Fruit fly (Drosophila melanogaster): ENCODE results near the gene Nnp-1.

Nnp-1 gene

DNA sequence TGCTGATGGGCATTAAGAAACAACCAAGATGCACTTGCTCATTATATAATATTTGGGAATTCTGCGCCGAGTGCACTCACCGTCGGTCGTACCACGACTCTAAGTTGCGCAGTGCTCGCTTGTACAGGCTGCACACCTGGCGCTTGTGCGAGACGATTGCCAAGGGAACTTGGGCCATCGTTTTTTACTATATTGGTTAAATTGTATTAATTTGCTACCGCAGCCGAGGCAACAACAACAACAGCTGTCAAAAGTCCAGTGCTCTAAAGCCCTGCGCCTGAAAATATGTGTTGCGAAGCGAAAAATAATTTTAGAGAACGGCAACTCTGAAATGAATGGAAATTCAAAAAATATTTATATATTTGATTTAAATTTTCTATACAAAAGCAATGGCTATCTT is 4.8 kb upstream of the Nnp-1 start, which contains the start of gene ND-B22:
Gene ND-B22, minus strand, starts transcription at position 349 of the 400 bp plus-strand sequence.
- TF ChIP-seq noc (tag; optimal IDR thresholded peaks at IDR 0.05): peak; percentile 16

DNA sequence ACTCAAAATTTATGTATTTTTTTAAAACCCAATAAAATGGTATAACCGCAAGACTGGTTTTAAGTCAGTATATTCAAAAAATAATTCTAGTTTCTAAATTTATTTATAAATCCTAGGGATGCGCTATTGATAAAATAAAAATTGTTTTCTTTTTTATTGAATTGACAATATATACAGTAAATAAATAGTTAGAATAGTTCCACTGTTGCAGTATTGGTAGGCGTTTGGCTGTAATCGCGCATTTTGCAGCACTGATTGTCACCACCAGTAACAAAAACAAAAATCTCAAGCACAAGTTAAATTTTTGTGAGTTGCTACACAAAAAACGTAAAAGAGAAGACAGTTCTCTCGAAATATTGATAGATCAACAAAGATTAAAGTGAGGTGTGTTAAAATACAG is 3.0 kb upstream of the Nnp-1 start, which contains the start of gene CG31855:
Gene CG31855, plus strand, starts transcription at position 265 of the 400 bp plus-strand sequence.
- peak; percentile 80 for TF ChIP-seq noc (tag; optimal IDR thresholded peaks at IDR 0.05)

DNA sequence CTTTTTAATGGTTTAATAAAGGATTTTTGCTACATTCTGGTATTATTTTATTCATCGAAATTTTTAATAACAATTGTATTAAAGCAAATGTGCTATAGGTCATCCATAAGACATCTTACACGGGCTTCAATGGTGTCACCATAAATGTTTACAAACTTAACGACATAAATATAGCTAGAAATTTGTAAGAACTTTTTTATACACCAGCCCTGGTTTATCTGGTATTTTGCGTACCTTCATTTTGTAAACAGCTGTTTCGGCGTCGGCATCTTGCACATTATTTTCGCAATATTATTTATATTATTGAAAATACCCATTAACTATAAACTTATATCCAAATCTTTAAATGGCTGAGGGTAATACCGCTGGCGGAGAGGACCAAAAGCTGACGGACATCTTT is 1.4 kb upstream of the Nnp-1 start, which contains the start of gene Tap42:
Gene Tap42, plus strand, starts transcription at position 240 of the 400 bp plus-strand sequence.
- TF ChIP-seq noc (tag; optimal IDR thresholded peaks at IDR 0.05): no peak

DNA sequence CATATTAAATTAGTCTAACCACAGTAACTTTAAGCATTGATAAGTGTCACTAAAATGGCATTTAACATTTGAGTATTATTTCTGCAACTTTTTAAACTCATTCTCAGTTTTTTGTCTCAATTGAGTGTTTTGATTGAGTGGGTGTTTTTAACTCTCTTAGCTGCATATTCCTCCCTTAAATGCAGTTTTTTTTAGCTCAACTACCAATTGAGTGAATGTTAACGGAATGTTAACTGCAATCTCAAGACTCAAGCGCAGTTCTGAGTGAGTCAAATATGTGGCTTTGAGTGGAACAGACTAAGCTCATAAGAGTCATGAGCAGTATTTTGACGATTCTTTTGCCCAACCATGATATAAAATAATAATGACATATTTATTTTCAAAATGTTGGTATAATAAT is 3.0 kb downstream of the Nnp-1 start:
- no peak for TF ChIP-seq noc (tag; optimal IDR thresholded peaks at IDR 0.05)

DNA sequence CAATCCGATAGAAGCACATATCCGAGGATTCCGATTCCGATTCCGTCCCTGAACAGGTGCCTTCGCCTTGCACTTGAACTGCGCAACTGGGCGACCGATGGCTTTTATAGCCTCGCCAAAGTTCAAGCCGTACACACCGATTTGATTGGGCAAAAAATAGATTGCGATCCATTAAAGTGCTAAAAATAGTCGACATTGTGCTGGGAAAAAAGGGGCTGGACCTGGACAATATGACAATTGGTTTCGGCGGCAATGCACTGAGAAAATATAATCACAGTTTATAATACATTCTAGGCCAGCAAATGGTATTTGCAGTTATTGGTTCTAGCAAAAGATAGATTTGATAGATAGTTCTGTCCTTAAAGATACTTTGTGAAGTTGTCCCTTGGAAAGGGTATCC is 4.5 kb downstream of the Nnp-1 start, which contains the start of gene CG9377:
Gene CG9377, minus strand, starts transcription at position 101 of the 400 bp plus-strand sequence.
- no peak for TF ChIP-seq noc (tag; optimal IDR thresholded peaks at IDR 0.05)

DNA sequence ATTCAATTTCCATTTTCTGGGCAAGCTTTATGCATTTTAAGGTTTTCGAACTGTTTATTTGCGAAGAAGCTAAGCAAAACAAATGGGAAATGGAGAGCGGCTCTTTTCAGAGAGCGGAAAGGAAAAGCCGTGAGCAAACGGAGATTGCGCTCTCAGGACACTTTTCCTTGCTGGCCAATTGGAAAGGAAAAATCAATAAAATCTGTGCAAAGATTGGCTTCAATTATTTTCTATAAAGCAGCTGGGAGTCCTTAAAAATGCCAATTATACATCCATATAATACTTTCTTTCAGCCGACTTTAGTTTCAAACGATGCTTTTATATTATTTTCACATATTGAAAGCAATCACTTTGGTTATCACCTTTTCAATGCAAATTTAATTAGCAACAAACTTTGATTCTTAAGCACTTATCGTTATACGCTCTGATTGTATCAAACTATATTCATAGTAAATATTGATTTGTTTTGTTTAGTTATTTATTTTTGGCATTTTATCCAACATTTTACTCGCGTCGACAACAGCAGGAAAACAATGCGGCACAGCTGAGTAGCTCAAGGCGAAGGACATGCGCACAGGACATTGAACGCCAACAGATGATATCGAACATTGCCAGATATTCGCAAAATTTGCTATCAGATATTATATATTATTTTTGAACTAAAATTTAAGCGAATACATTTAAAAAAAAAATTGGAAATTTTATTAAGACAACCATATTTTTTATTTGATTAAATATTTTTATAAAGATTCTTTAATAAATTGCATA is 11.2 kb downstream of the Nnp-1 start, which contains the start of gene CG9395:
Gene CG9395, minus strand, starts transcription at position 494 of the 768 bp plus-strand sequence.
- no peak for TF ChIP-seq noc (tag; optimal IDR thresholded peaks at IDR 0.05)

DNA sequence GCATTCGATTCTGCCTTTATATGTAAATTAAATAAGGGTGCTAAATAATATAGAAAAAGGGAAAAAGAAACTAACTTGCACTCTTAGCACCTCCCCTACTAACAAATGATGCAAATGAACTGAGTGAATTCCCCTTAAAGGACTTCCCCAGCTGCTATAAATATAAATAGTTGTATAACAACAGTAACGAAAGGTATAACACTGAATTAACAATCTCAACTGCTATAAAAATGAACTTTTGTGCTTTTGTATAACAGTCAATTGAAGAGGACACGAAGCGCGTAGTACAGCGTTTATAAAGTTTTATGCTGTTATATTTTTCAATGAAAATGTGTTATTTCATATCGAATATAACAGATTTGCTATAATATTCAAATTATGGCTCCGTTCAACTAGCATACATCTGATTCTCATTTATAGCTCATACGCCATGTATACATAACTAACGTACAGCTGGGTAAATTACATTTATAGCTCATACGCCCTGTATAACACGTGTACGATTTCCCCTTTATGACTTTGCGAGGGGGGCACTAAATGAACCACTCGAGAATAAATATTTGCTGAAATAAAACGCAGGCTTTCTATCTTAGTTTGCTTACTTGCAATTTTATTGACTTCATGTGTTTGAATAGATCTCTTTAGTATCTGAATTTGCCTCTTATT is 16.6 kb downstream of the Nnp-1 start:
- TF ChIP-seq noc (tag; optimal IDR thresholded peaks at IDR 0.05): no peak

DNA sequence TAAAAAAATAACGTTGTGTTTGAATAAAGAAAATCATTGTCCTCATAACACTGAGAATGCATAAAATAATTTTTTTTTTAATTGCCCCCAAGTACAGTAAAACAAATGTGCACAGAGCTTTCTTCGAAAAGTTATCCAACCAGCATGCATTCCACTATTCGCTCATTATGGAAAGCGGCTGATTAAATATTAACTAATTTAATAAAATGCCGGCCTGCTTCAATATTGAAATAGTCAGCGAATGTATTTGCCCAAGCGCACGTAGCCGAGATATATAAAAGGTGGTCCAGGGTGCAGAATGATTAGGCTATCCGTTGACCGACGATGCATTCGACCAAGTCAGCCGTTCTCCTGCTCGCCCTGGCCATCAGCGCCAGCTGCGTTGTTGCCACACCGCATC is 18.5 kb downstream of the Nnp-1 start, which contains the start of gene CG16826:
Gene CG16826, plus strand, starts transcription at position 301 of the 400 bp plus-strand sequence.
- no peak for TF ChIP-seq noc (tag; optimal IDR thresholded peaks at IDR 0.05)

DNA sequence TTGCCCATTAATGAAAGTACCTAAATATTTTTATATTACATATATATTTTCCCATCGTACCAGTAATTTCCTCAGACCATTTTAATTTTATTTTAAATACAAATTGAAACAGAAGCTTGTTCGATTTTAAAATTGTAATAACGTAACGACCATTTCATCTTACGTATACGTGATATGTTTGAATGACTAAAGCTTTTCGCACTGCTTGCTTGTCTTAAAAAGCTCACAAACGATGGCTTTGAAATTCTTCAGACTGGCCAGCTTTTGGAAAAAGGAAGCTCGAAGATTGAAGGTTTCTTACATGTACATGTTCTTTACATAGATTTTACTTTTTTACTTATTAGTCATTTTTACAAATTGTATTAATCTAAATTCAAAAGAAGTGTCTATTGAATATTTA is 33.3 kb downstream of the Nnp-1 start:
- TF ChIP-seq noc (tag; optimal IDR thresholded peaks at IDR 0.05): no peak

DNA sequence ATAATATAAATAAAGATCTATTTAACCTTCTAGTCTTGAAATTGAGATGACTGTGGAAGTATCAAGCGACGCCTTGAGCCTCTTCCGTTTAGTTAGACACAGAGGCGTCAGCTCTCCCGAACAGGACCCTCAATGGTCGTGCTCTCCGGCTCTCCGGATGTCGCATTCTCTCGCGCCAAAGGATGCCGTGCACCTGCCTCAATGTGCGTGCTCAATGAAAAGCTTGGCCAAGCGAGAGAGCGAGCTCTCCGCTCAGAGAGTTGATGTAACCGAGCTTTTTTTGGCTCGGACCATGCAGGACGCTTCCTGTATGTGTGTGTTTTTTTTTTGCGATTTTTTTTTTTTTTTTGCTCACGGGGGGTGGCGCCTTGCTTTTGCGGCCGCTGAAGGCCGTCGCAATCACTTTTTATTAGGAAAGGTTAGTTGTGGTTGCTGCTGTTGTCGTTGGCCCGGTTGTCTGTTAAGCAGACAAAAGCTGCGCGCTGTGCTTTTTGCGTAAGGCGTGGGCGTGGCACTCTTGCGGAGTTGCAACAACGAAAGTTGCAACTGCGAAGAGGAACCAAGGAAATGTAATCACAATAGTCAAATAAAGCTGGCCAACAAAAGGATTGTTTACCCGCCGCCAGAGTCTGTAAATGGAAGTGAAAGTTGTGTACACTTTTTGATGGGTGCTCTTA is 34.0 kb downstream of the Nnp-1 start:
- no peak for TF ChIP-seq noc (tag; optimal IDR thresholded peaks at IDR 0.05)

DNA sequence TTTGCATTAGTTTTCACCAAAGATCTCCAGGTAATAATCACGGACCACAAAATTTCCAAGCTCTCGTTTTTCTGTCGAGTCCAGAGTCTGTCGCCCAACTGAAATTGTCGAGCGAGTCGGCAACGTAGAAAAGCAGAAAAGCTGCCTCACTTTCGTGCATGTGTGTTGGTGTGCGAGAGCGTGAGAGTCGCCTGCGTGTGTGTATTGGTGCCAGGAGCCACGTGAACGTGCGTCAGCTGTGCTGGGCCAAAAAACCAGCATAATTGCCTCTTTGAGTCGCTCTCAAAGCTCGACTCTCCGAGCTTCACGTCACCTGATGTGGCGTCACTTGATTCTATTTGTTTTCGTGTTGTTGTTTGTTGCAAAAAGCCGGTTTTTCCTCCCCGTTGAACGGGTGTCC is 35.0 kb downstream of the Nnp-1 start, which contains the start of gene hbt:
Gene hbt, minus strand, starts transcription at position 101 of the 400 bp plus-strand sequence.
- TF ChIP-seq noc (tag; optimal IDR thresholded peaks at IDR 0.05): no peak

DNA sequence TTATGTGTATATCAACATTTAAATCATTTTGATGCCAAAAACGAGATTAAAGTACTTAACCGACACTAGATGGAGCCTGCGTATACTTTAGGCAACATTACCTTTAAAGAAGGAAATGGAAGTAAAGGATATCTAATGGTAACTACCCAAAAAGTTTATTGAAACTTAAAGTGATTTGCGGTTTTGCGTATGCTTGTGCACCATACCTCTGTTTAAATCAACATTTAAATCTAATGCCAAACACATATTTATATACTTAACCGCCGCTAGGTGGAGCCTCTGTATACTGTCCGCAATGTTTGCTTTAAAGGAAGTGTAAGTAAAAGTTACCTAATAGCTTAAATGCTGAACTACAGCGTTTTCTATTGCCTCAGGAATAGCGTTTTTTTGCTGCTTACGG is 40.2 kb downstream of the Nnp-1 start:
- TF ChIP-seq noc (tag; optimal IDR thresholded peaks at IDR 0.05): no peak

All from whole organism, larva.